Worm (Caenorhabditis elegans): ENCODE results near the gene col-127.

The col-127 gene

ce11 chrIV:11259485-11259972 is 6.5 kb downstream of the col-127 start, which contains the start of gene gtl-1 (continued):
- TF ChIP-seq dmd-6 (GFP tag; IDR thresholded peaks at IDR 0.05), result peak; percentile 73
- no peak for TF ChIP-seq mxl-3 (GFP tag; optimal IDR thresholded peaks at IDR 0.05)
- TF ChIP-seq vab-7 (GFP tag; IDR thresholded peaks at IDR 0.05), result no peak
- no peak for TF ChIP-seq ceh-44 (GFP tag; IDR thresholded peaks at IDR 0.05)
- no peak for TF ChIP-seq F44E2.7 (GFP tag; IDR thresholded peaks at IDR 0.05)
- 0 out of 2 replicates have a peak, but pooled peaks have one; percentile 9 for TF ChIP-seq arid-1 (GFP tag; conservative IDR thresholded peaks at IDR 0.05)
- no peak for TF ChIP-seq ZK546.5 (tag; optimal IDR thresholded peaks at IDR 0.05)
- no peak for TF ChIP-seq ces-1 (GFP tag; optimal IDR thresholded peaks at IDR 0.05)

ce11 chrIV:11257476-11257875 is 8.5 kb downstream of the col-127 start:
- TF ChIP-seq F37D6.2 (tag; optimal IDR thresholded peaks at IDR 0.05) (no peak), set-16 (GFP tag; IDR thresholded peaks at IDR 0.05) (no peak), nhr-111 (GFP tag; optimal IDR thresholded peaks at IDR 0.05) (no peak), ceh-32 (tag; optimal IDR thresholded peaks at IDR 0.05; ENCODE audit: poor library complexity) (no peak), php-3 (GFP tag; IDR thresholded peaks at IDR 0.05) (0 out of 2 replicates have a peak, but pooled peaks have one; percentile 19), dmd-9 (GFP tag; IDR thresholded peaks at IDR 0.05) (no peak), ces-1 (GFP tag; optimal IDR thresholded peaks at IDR 0.05) (no peak), dmd-8 (GFP tag; IDR thresholded peaks at IDR 0.05) (no peak), duxl-1 (tag; optimal IDR thresholded peaks at IDR 0.05; ENCODE audit: poor library complexity) (no peak), madf-9 (GFP tag; conservative IDR thresholded peaks at IDR 0.05) (no peak), spr-1 (tag; optimal IDR thresholded peaks at IDR 0.05) (no peak), tra-1 (GFP tag; IDR thresholded peaks at IDR 0.05) (0 out of 2 replicates have a peak, but pooled peaks have one; percentile 23), daf-16 (GFP tag; optimal IDR thresholded peaks at IDR 0.05) (no peak), daf-16 (tag; optimal IDR thresholded peaks at IDR 0.05) (peak; percentile 48), snpc-4 (tag; optimal IDR thresholded peaks at IDR 0.05) (no peak), sdz-12 (GFP tag; optimal IDR thresholded peaks at IDR 0.05) (no peak), aly-2 (tag; optimal IDR thresholded peaks at IDR 0.05) (no peak), pqm-1 (tag; optimal IDR thresholded peaks at IDR 0.05) (peak; percentile 96), dmd-6 (GFP tag; IDR thresholded peaks at IDR 0.05) (peak; percentile 86), hlh-11 (tag; optimal IDR thresholded peaks at IDR 0.05) (peak; percentile 52), nhr-41 (GFP tag; IDR thresholded peaks at IDR 0.05) (no peak), ceh-62 (tag; optimal IDR thresholded peaks at IDR 0.05) (no peak), lin-13 (GFP tag; optimal IDR thresholded peaks at IDR 0.05) (no peak), nhr-48 (tag; optimal IDR thresholded peaks at IDR 0.05) (no peak), arid-1 (GFP tag; conservative IDR thresholded peaks at IDR 0.05) (no peak), egl-27 (tag; optimal IDR thresholded peaks at IDR 0.05) (no peak), rbr-2 (tag; optimal IDR thresholded peaks at IDR 0.05) (no peak), ZK337.2 (GFP tag; IDR thresholded peaks at IDR 0.05) (no peak), mxl-3 (GFP tag; optimal IDR thresholded peaks at IDR 0.05) (no peak), mdl-1 (tag; optimal IDR thresholded peaks at IDR 0.05) (no peak), nhr-77 (tag; optimal IDR thresholded peaks at IDR 0.05) (peak; percentile 42), ama-1 (optimal IDR thresholded peaks at IDR 0.05) (no peak), daf-12 (tag; optimal IDR thresholded peaks at IDR 0.05) (no peak), lim-7 (GFP tag; IDR thresholded peaks at IDR 0.05) (no peak), unc-62 (GFP tag; optimal IDR thresholded peaks at IDR 0.05 in 1 of 2) (no peak), unc-62 (tag; optimal IDR thresholded peaks at IDR 0.05) (no peak), spr-3 (GFP tag; optimal IDR thresholded peaks at IDR 0.05) (no peak), nhr-28 (tag; optimal IDR thresholded peaks at IDR 0.05) (peak; percentile 65), unc-130 (GFP tag; optimal IDR thresholded peaks at IDR 0.05) (no peak), lin-38 (GFP tag; IDR thresholded peaks at IDR 0.05) (no peak), aha-1 (tag) (no peak), lir-3 (tag; optimal IDR thresholded peaks at IDR 0.05) (no peak), dve-1 (tag; optimal IDR thresholded peaks at IDR 0.05; ENCODE audit: insufficient read depth) (peak; percentile 45), dpl-1 (GFP tag; optimal IDR thresholded peaks at IDR 0.05) (no peak), daf-19 (GFP tag; conservative IDR thresholded peaks at IDR 0.05) (no peak), ceh-20 (GFP tag; IDR thresholded peaks at IDR 0.05) (no peak)
